Worm (Caenorhabditis elegans) whole organism, mixed stage, embryonic: ENCODE results near the gene let-767.

Source experiments
- M03D4.4 ChIP-seq: sonication (generic microtip); optimal IDR thresholded peaks from 2 replicates; lab custom pipeline; 2017; ENCODE audit warnings: mild to moderate bottlenecking, missing genetic modification characterization, missing compliant biosample characterization
- bed-3 ChIP-seq: fragments of 200-800 bp; sonication (Bioruptor generic); optimal IDR thresholded peaks from 3 replicates; lab custom pipeline; 2018; ENCODE audit warnings: mild to moderate bottlenecking, missing genetic modification characterization, moderate library complexity, missing compliant biosample characterization
- blmp-1 ChIP-seq: fragments of 150-350 bp; optimal IDR thresholded peaks from 2 replicates; lab custom pipeline; 2014; ENCODE audit warnings: missing biosample characterization, missing genetic modification characterization
- ceh-39 ChIP-seq: fragments of 150-350 bp; optimal IDR thresholded peaks from 2 replicates; lab custom pipeline; 2014; ENCODE audit warnings: missing biosample characterization, missing genetic modification characterization
- ceh-43 ChIP-seq: fragments of 200-800 bp; sonication (Bioruptor generic); optimal IDR thresholded peaks from 2 replicates; lab custom pipeline; 2018; ENCODE audit warnings: mild to moderate bottlenecking, missing genetic modification characterization, moderate library complexity, missing compliant biosample characterization
- ceh-83 ChIP-seq: fragments of 200-800 bp; sonication (Bioruptor generic); optimal IDR thresholded peaks from 2 replicates; lab custom pipeline; 2018; ENCODE audit warnings: mild to moderate bottlenecking, missing genetic modification characterization, missing compliant biosample characterization
- ces-1 ChIP-seq: fragments of 150-350 bp; optimal IDR thresholded peaks from 2 replicates; lab custom pipeline; 2014; ENCODE audit warnings: missing biosample characterization, missing genetic modification reagents, missing genetic modification characterization
- drap-1 ChIP-seq: fragments of 200-800 bp; sonication (Bioruptor generic); optimal IDR thresholded peaks from 3 replicates; lab custom pipeline; 2018; ENCODE audit warnings: mild to moderate bottlenecking, missing genetic modification characterization, missing compliant biosample characterization
- elt-1 ChIP-seq: sonication (generic microtip); optimal IDR thresholded peaks from 2 replicates; lab custom pipeline; 2017; ENCODE audit warnings: missing genetic modification characterization, mild to moderate bottlenecking, missing compliant biosample characterization, antibody characterized with exemption, moderate library complexity, borderline replicate concordance; ENCODE audit not compliant: insufficient read depth
- ham-2 ChIP-seq: fragments of 200-800 bp; sonication (Bioruptor generic); optimal IDR thresholded peaks from 2 replicates; lab custom pipeline; 2018; ENCODE audit warnings: mild to moderate bottlenecking, missing genetic modification characterization, missing compliant biosample characterization
- hlh-1 ChIP-seq: fragments of 150-350 bp; optimal IDR thresholded peaks from 2 replicates; lab custom pipeline; 2014; ENCODE audit warnings: missing biosample characterization, missing genetic modification reagents, missing genetic modification characterization
- lin-13 ChIP-seq: fragments of 150-350 bp; optimal IDR thresholded peaks from 2 replicates; lab custom pipeline; 2014; ENCODE audit warnings: missing biosample characterization, missing genetic modification characterization
- lsy-2 ChIP-seq: fragments of 150-350 bp; optimal IDR thresholded peaks from 2 replicates; lab custom pipeline; 2014; ENCODE audit warnings: missing biosample characterization, missing genetic modification characterization
- mab-5 ChIP-seq: fragments of 150-350 bp; optimal IDR thresholded peaks from 2 replicates; lab custom pipeline; 2014; ENCODE audit warnings: missing biosample characterization, missing genetic modification characterization
- mep-1 ChIP-seq: fragments of 150-350 bp; optimal IDR thresholded peaks from 2 replicates; lab custom pipeline; 2017; ENCODE audit warnings: missing biosample characterization, missing genetic modification reagents, missing genetic modification characterization, inconsistent platforms
- mls-2 ChIP-seq: sonication (generic microtip); optimal IDR thresholded peaks from 2 replicates; lab custom pipeline; 2016; ENCODE audit warnings: mild to moderate bottlenecking, missing genetic modification characterization, moderate library complexity, missing compliant biosample characterization
- nhr-2 ChIP-seq: fragments of 150-350 bp; optimal IDR thresholded peaks from 2 replicates; lab custom pipeline; 2014; ENCODE audit warnings: missing biosample characterization, missing genetic modification characterization
- nhr-76 ChIP-seq: sonication (generic microtip); optimal IDR thresholded peaks from 2 replicates; lab custom pipeline; 2017; ENCODE audit warnings: missing biosample characterization, missing genetic modification characterization
- pha-4 ChIP-seq: fragments of 150-350 bp; optimal IDR thresholded peaks from 2 replicates; lab custom pipeline; 2018; ENCODE audit warnings: missing biosample characterization, missing genetic modification reagents, missing genetic modification characterization
- sptf-1 ChIP-seq: sonication (generic microtip); optimal IDR thresholded peaks from 2 replicates; lab custom pipeline; 2017; ENCODE audit warnings: mild to moderate bottlenecking, missing genetic modification characterization, moderate library complexity, missing compliant biosample characterization
- tbx-8 ChIP-seq: fragments of 200-800 bp; sonication (Bioruptor generic); optimal IDR thresholded peaks from 2 replicates; lab custom pipeline; 2018; ENCODE audit warnings: mild to moderate bottlenecking, missing genetic modification characterization, moderate library complexity, missing compliant biosample characterization
- unc-120 ChIP-seq: sonication (generic microtip); optimal IDR thresholded peaks from 2 replicates; lab custom pipeline; 2017; ENCODE audit warnings: missing genetic modification characterization, missing compliant biosample characterization; ENCODE audit not compliant: poor library complexity, severe bottlenecking
- unc-62 ChIP-seq: fragments of 150-350 bp; optimal IDR thresholded peaks from 2 replicates; lab custom pipeline; 2014; ENCODE audit warnings: missing biosample characterization, missing genetic modification reagents, missing genetic modification characterization
- zip-8 ChIP-seq: fragments of 150-350 bp; optimal IDR thresholded peaks from 2 replicates; lab custom pipeline; 2014; ENCODE audit warnings: missing biosample characterization, missing genetic modification characterization

let-767 gene

ce11 chrIII:6343229-6343628, 3.5 kb upstream of the let-767 start, which contains the start of gene C56G2.9:
TSS of gene C56G2.9 (minus strand) at chrIII:6343329.
- TF ChIP-seq mep-1 (tag; lab: Kevin White, UChicago) (no peak), ceh-43 (GFP tag; lab: Kevin White, UChicago) (no peak), nhr-2 (tag; lab: Kevin White, UChicago) (no peak), blmp-1 (tag; lab: Kevin White, UChicago) (no peak), hlh-1 (no peak)

ce11 chrIII:6341878-6342453, 2.2 kb upstream of the let-767 start, which contains the start of gene rpn-13:
TSS of gene rpn-13 (minus strand) at chrIII:6341928.
- peak; percentile 95 for TF ChIP-seq unc-120 (tag; lab: Kevin White, UChicago)
- TF ChIP-seq ces-1 (GFP tag; lab: Kevin White, UChicago): peak; percentile 33
- peak; percentile 43 for TF ChIP-seq M03D4.4 (tag; lab: Kevin White, UChicago)
- peak; percentile 42 for TF ChIP-seq drap-1
- peak; percentile 31 for TF ChIP-seq lin-13 (tag; lab: Kevin White, UChicago)
- no peak for TF ChIP-seq sptf-1 (tag; lab: Kevin White, UChicago)
- TF ChIP-seq lsy-2 (tag; lab: Kevin White, UChicago): peak; percentile 97
- TF ChIP-seq ceh-43 (GFP tag; lab: Kevin White, UChicago): peak; percentile 0
- TF ChIP-seq pha-4 (tag; lab: Kevin White, UChicago): peak; percentile 10
- TF ChIP-seq ceh-83 (GFP tag; lab: Kevin White, UChicago): no peak
- no peak for TF ChIP-seq unc-62 (GFP tag; lab: Kevin White, UChicago)

ce11 chrIII:6334364-6334763, 5.4 kb downstream of the let-767 start:
- TF ChIP-seq tbx-8 (GFP tag; lab: Kevin White, UChicago): no peak
- peak; percentile 80 for TF ChIP-seq ces-1 (GFP tag; lab: Kevin White, UChicago)

ce11 chrIII:6331211-6331782, 8.5 kb downstream of the let-767 start, which contains the start of gene C56G2.4:
TSS of gene C56G2.4 (plus strand) at chrIII:6331732.
- no peak for TF ChIP-seq unc-120 (tag; lab: Kevin White, UChicago)
- peak; percentile 90 for TF ChIP-seq zip-8

- TF ChIP-seq drap-1 (no peak), elt-1 (tag; lab: Kevin White, UChicago) (no peak), ceh-39 (tag; lab: Kevin White, UChicago) (no peak), mep-1 (tag; lab: Kevin White, UChicago) (no peak), mab-5 (tag; lab: Kevin White, UChicago) (no peak)
Observed at ce11 chrIII:6324139-6324538, 15.6 kb downstream of the let-767 start, which contains the start of gene C56G2.5. TSS of gene C56G2.5 (minus strand) at chrIII:6324239.

ce11 chrIII:6317345-6317744, 22.4 kb downstream of the let-767 start:
- TF ChIP-seq mls-2: no peak
- peak; percentile 98 for TF ChIP-seq ces-1 (GFP tag; lab: Kevin White, UChicago)

- TF ChIP-seq mls-2 (no peak), ham-2 (no peak), mab-5 (tag; lab: Kevin White, UChicago) (no peak), pha-4 (tag; lab: Kevin White, UChicago) (no peak), sptf-1 (tag; lab: Kevin White, UChicago) (no peak), nhr-2 (tag; lab: Kevin White, UChicago) (no peak), nhr-76 (tag; lab: Kevin White, UChicago) (no peak), ceh-43 (GFP tag; lab: Kevin White, UChicago) (no peak), bed-3 (GFP tag; lab: Kevin White, UChicago) (no peak)
Observed at ce11 chrIII:6316795-6317194, 23.0 kb downstream of the let-767 start.
